Worm (Caenorhabditis elegans): Measurements from ENCODE around the gene fipr-28.
"Not testable (repeated sequence)": the region's sequence is repeated elsewhere in the genome, so short reads cannot be mapped to it uniquely, and the experiment has no call there.

fipr-28 gene

DNA sequence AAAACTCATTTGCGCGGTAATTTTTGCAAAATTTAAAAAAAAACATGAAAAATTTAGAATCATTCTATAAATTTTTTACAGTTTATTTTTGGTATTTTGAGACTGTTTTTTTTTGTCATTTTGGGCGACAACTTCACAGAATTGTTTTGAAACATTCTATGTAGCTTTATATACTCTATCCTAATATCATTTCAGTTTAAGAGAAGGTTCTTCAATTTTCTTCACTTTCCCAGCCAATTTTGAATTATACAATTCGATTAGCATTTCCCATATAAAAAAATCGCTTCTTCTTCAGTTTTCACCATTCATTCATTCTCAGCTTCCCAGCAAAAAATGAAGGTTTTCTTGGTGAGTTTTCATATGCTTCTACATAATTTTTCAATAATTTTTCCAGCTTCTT is at the start of gene fipr-28:
Gene fipr-28 (plus strand): TSS at position 301 of the 400 bp plus-strand sequence.
- no peak for TF ChIP-seq dao-5 (tag; optimal IDR thresholded peaks at IDR 0.05)
- no peak for TF ChIP-seq W03F9.2 (tag; optimal IDR thresholded peaks at IDR 0.05)
- no peak for TF ChIP-seq him-1 (tag; optimal IDR thresholded peaks at IDR 0.05)

DNA sequence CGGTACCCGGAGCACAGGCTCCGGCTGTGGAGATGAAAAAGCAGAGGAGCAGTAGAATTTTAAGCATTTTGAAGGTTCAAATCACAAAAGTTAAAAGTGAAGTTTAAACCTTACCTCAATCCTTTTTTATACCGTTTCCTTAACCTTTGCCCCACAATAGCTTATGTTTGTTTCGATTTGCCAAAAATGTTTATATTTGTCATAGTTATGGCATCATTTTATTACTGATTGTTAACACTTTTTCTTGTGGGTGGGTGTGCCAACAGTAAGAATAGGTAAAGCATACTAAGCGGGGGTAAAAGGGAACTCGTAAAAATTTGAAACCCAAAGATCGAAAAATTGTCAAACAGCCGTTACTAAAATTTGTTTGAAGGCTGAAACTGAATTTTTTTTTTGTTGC is 49.3 kb upstream of the fipr-28 start, which contains the start of gene Y51H4A.8:
Gene Y51H4A.8 (minus strand): TSS at position 101 of the 400 bp plus-strand sequence.
- no peak for TF ChIP-seq dao-5 (tag; optimal IDR thresholded peaks at IDR 0.05)
- TF ChIP-seq W03F9.2 (tag; optimal IDR thresholded peaks at IDR 0.05): no peak
- TF ChIP-seq him-1 (tag; optimal IDR thresholded peaks at IDR 0.05): no peak

DNA sequence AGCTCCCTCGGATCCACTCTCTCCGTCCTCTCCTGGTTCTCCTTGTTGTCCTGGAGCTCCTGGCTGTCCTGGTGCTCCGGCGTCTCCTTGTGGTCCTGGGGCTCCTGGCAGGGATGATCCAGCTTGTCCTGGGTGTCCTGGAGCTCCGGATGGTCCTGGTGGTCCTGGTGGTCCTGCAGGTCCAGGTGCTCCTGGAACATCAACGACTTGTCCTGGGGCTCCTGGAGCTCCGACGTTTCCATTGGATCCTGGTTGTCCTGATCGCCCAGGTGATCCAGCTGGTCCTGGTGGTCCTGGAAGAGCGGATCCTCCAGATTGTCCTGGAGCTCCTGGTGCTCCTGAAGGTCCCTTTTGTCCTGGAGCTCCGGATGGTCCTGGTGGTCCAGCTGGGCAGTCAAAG is 26.2 kb upstream of the fipr-28 start:
- TF ChIP-seq dao-5 (tag; optimal IDR thresholded peaks at IDR 0.05): no peak
- no peak for TF ChIP-seq W03F9.2 (tag; optimal IDR thresholded peaks at IDR 0.05)
- no peak for TF ChIP-seq him-1 (tag; optimal IDR thresholded peaks at IDR 0.05)

DNA sequence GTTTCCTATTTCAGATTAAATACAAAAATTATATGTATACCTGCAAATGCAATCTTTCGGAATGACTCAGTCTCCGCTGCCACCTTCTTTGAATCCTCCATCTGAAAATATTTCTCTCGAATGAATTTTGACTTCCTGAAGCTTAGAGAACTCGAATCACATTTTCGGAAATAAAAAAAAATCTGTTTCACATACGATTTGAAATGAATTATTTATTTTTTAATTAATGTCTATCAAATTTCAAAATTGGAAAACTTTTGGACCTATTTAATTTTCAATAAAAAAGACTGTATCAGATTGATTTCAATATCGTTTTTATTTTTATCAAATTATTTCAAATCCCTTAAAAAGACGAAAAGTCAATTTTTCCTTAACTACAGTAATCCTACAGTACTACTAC is 25.1 kb upstream of the fipr-28 start, which contains the start of gene col-137:
Gene col-137 (minus strand): TSS at position 101 of the 400 bp plus-strand sequence.
- TF ChIP-seq dao-5 (tag; optimal IDR thresholded peaks at IDR 0.05) (no peak), him-1 (tag; optimal IDR thresholded peaks at IDR 0.05) (no peak), W03F9.2 (tag; optimal IDR thresholded peaks at IDR 0.05) (no peak)

DNA sequence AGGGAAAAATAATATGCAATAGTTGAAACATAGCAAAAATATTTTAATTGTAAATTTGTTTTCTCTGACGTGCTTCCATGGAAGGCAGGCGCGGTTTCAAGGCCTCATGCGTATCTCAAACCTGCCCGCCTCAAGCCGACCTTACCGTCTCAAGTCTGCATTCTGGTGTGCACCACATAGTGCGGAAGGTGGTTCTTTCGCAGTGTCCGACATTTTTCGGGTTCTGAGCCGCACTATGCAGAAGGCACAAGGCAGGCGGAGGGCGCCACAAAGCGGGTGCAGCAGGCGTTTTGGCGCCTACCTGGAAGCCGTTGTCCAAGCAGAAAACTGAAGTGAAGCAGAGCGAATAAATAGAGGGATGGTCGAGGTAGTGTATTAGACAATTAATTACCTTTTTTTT is 5.3 kb upstream of the fipr-28 start:
- no peak for TF ChIP-seq W03F9.2 (tag; optimal IDR thresholded peaks at IDR 0.05)
- no peak for TF ChIP-seq dao-5 (tag; optimal IDR thresholded peaks at IDR 0.05)
- no peak for TF ChIP-seq him-1 (tag; optimal IDR thresholded peaks at IDR 0.05)

DNA sequence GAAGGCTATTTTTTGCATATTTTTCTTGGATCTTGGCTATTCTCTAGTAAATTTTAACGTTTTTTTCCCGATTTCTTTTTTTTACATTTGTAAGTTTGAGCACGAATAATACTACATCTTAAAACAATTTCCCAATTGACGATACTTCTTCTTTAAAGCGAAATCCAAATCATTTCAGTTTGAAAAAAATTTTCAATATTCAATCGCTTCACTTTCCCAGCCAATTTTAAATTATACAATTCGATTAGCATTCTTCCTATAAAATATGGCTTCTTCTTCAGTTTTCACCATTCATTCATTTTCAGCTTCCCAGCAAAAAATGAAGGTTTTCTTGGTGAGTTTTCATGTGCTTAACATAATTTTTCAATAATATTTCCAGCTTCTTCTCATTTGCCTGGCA is 1.9 kb upstream of the fipr-28 start, which contains the start of gene fip-7:
Gene fip-7 (plus strand): TSS at position 301 of the 400 bp plus-strand sequence.
- not testable (repeated sequence) for TF ChIP-seq him-1, W03F9.2, dao-5 (tag; optimal IDR thresholded peaks at IDR 0.05)

DNA sequence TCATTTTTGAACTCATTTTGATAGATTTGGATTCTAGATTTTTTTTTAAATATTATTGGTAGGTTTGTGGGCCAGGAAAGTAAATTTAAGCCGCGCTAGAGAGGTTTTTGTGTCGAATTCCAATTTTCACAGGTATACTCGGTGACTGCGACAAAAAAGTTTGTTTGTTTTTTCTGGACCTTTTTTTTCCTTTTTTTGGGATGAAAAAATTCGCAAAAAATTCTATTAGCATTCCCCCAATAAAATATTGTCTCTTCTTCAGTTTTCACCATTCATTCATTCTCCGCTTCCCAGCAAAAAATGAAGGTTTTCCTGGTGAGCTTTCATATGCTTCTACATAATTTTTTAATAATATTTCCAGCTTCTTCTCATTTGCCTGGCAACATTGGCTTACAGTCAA is 1.3 kb downstream of the fipr-28 start, which contains the start of gene Y51H4A.936:
Gene Y51H4A.936 (plus strand): TSS at position 301 of the 400 bp plus-strand sequence.
- TF ChIP-seq W03F9.2 (tag; optimal IDR thresholded peaks at IDR 0.05) (no peak), him-1 (tag; optimal IDR thresholded peaks at IDR 0.05) (no peak), dao-5 (tag; optimal IDR thresholded peaks at IDR 0.05) (no peak)

DNA sequence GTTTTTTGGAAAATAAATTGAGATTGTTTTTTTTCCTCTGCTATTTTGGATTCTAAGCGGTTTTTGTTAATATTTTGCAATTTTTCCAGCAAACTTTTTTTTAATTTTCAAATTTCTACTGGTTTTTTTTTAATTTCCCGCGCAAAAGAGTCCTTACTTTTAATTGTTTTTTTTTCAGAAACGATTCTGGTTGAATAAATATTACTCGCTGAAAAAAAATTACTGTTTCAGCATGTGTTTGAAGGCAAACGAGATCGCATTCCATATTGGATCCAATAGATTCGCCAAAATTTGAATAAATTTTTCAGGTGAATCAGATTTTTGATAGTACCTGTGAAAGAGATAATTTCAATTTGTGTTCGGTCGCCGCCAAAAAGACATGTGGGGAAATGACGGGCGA is 2.0 kb downstream of the fipr-28 start:
- TF ChIP-seq him-1 (tag; optimal IDR thresholded peaks at IDR 0.05) (no peak), dao-5 (tag; optimal IDR thresholded peaks at IDR 0.05) (no peak), W03F9.2 (tag; optimal IDR thresholded peaks at IDR 0.05) (no peak)

DNA sequence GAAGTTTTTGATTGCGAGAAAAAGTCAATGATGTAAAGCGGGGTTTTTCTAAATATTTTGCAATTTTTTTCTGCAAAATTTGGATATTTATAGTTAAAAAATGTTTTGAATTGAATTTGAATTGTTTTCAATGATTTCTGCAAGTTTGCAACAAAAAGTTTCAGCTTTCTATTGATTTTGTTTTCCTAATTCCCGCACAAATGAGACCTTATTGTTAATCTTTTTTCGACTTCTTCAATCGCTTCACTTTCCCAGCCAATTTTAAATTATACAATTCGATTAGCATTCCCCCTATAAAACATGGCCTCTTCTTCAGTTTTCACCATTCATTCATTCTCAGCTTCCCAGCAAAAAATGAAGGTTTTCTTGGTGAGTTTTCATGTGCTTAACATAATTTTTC is 2.8 kb downstream of the fipr-28 start, which contains the start of gene fipr-27:
Gene fipr-27 (plus strand): TSS at position 301 of the 400 bp plus-strand sequence.
- TF ChIP-seq W03F9.2 (tag; optimal IDR thresholded peaks at IDR 0.05) (no peak), him-1 (tag; optimal IDR thresholded peaks at IDR 0.05) (no peak)

DNA sequence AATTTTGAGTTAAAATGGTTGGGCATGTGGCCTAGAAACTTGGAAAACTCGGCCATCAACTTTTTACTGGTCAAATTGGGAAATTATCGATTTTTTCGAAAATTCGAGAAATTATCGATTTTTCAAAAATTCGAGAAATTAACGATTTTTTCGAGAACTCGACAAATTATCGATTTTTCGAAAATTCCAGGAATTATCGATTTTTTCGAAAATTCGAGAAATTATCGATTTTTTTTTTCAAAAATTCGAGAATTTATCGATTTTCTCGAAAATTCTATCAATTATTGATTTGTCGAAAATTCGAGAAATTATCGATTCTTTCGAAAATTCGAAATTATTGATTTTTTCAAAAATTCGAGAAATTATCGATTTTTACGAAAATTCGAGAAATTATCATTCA is 16.0 kb downstream of the fipr-28 start:
- TF ChIP-seq W03F9.2 (tag; optimal IDR thresholded peaks at IDR 0.05) (no peak), him-1 (tag; optimal IDR thresholded peaks at IDR 0.05) (no peak), dao-5 (tag; optimal IDR thresholded peaks at IDR 0.05) (no peak)

DNA sequence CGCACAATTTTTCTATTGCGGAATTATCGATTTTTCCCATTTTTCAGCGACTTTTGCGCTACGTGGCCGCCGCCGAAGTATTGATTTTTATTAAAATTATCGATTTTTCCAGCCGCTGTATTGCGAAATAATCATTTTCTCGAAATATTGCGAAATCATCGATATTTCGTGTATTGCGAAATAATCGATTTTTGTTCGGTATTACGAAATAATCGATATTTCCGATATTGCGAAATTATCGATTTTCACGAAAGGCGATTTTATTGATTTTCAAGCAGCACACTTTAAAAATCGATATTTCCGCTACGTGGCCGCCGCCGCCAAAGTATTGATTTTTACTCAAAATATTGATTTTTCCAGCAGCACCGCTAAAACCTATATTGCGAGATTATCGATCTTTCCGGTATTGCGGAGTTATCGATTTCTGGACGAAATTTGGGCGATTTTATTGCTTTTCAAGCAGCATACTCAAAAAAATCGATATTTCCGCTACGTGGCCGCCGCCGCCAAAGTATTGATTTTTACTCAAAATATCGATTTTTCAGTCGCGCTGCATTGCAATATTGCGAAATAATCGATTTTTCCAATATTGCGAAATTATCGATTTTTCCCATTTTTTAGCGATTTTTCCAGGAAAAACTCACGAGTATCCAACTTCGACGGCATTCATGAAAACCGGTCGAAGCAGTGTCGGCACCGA is 17.9 kb downstream of the fipr-28 start:
- TF ChIP-seq W03F9.2 (tag; optimal IDR thresholded peaks at IDR 0.05): no peak
- no peak for TF ChIP-seq dao-5 (tag; optimal IDR thresholded peaks at IDR 0.05)
- no peak for TF ChIP-seq him-1 (tag; optimal IDR thresholded peaks at IDR 0.05)

DNA sequence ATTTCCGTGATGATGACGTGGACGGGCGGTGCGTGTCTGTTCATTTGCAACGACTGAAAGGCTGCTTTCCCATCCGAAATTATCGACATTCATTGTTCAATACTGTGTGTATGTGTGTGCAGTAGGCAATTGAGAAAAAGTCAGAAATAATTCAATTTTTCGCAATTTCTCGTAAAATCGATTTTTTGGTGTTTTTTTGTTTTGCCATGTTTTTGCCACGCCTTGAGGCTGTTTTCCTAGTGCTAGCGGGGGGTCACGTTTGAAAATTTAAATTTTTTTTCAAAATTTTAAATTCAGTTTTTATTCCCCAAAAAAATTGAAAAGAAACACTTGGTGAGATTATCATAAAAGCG is 18.4 kb downstream of the fipr-28 start, which contains the start of gene Y51H4A.13:
Gene Y51H4A.13 (minus strand): TSS at position 182 of the 353 bp plus-strand sequence.
- not testable (repeated sequence) for TF ChIP-seq him-1, dao-5, W03F9.2 (tag; optimal IDR thresholded peaks at IDR 0.05)

DNA sequence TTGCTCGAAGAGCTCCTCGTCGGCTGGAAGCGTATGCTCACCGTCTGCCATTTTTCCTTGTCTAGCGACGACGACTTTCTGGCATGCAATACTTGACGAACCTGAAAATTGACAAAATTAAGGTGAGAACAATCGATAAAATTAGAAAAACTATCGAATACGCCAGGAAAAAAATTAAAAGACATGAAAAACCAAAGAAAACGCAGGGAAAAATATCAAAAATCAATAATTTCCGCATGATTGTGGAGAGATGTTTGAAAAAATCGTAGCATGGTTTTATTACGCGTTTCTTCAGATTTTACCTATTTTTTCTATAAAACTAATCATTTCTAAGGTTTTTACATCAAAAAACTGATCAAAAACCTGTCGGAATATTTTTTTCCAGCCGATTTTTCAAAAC is 28.0 kb downstream of the fipr-28 start, which contains the start of gene set-26:
Gene set-26 (minus strand): TSS at position 101 of the 400 bp plus-strand sequence.
- not testable (repeated sequence) for TF ChIP-seq him-1, W03F9.2, dao-5 (tag; optimal IDR thresholded peaks at IDR 0.05)

DNA sequence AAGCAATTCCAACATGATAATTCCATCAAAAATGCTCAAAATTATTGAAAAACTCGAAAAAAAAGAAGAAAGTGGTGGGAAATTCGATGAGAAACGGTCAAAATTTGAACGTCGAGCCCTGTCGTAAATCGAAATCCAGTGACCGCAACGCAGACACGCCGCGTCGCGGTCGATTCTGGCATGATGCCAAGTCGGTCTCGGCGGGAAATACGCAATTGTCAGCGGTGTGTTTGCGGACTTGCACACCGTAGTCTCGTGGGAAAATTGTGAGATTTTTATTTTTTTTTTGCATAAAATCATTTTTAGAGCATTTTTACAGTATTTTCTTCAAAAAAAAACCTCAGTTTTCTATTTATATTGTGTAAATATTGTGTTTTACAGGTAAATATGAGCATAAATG is 28.5 kb downstream of the fipr-28 start, which contains the start of gene tsr-2:
Gene tsr-2 (plus strand): TSS at position 382 of the 400 bp plus-strand sequence.
- TF ChIP-seq dao-5 (tag; optimal IDR thresholded peaks at IDR 0.05) (no peak), W03F9.2 (tag; optimal IDR thresholded peaks at IDR 0.05) (peak; percentile 92), him-1 (tag; optimal IDR thresholded peaks at IDR 0.05) (peak; percentile 46)
